3 fruit fly cellular contexts compared by ENCODE assay signal in genomic region chrX:18800167-18800566, dm6.
TF ChIP-seq lines count a peak whose summit lies in the region.

No protein-coding gene starts in this region.

- TF ChIP-seq CTCF in whole organism, embryonic (GFP tag; optimal IDR thresholded peaks at IDR 0.05; lab: Kevin White, UChicago) = no peak

TF ChIP-seq in whole organism, embryonic, 481 proteins besides CTCF, POLR2A, EP300 and RAD21:
- TF ChIP-seq sens (GFP tag; lab: Kevin White, UChicago) (peak; percentile 82), dmrt11E (tag; optimal IDR thresholded peaks at IDR 0.05; lab: Kevin White, UChicago) (peak; percentile 1), Usf (GFP tag; optimal IDR thresholded peaks at IDR 0.05; lab: Kevin White, UChicago) (no peak), CG10979 (tag; optimal IDR thresholded peaks at IDR 0.05; lab: Kevin White, UChicago) (peak; percentile 4), bsh (GFP tag; optimal IDR thresholded peaks at IDR 0.05; lab: Kevin White, UChicago) (peak in 1 of 2 experiments; percentile 65), sqz (GFP tag; optimal IDR thresholded peaks at IDR 0.05; lab: Kevin White, UChicago) (peak; percentile 34), CG14667 (GFP tag; IDR thresholded peaks at IDR 0.05; lab: Robert Waterston, UW) (no peak), ftz-f1 (GFP tag; optimal IDR thresholded peaks at IDR 0.05; lab: Kevin White, UChicago) (no peak), Drgx (GFP tag; IDR thresholded peaks at IDR 0.05; lab: Robert Waterston, UW) (peak; percentile 57; the same call in 1 of the 2 replicates), lab (GFP tag; optimal IDR thresholded peaks at IDR 0.05; lab: Kevin White, UChicago) (no peak), Xrp1 (GFP tag; IDR thresholded peaks at IDR 0.05; lab: Robert Waterston, UW) (no peak), D19A (tag; optimal IDR thresholded peaks at IDR 0.05; lab: Kevin White, UChicago) (peak; percentile 95)
TF ChIP-seq in whole organism, embryonic: peak in this region for 7.

TF ChIP-seq in whole organism, prepupa, 60 proteins besides CTCF, POLR2A, EP300 and RAD21:
- TF ChIP-seq acj6 (GFP tag; optimal IDR thresholded peaks at IDR 0.05; lab: Kevin White, UChicago) (peak; percentile 28), spab (GFP tag; optimal IDR thresholded peaks at IDR 0.05; lab: Kevin White, UChicago) (peak; percentile 42), CG3032 (tag; optimal IDR thresholded peaks at IDR 0.05; lab: Kevin White, UChicago) (peak; percentile 63), Eip78C (GFP tag; lab: Kevin White, UChicago) (peak; percentile 76), CG3919 (GFP tag; optimal IDR thresholded peaks at IDR 0.05; lab: Kevin White, UChicago) (peak; percentile 49), CG6163 (GFP tag; IDR thresholded peaks at IDR 0.05; lab: Robert Waterston, UW) (peak; percentile 30; the same call in 1 of the 3 replicates), CG11762 (GFP tag; optimal IDR thresholded peaks at IDR 0.05; lab: Kevin White, UChicago; ENCODE audit: insufficient read depth) (no peak), dsx (GFP tag; optimal IDR thresholded peaks at IDR 0.05; lab: Kevin White, UChicago; ENCODE audit: poor library complexity, severe bottlenecking) (peak; percentile 36), lz (GFP tag; optimal IDR thresholded peaks at IDR 0.05; lab: Kevin White, UChicago) (no peak), CG10669 (GFP tag; optimal IDR thresholded peaks at IDR 0.05; lab: Kevin White, UChicago) (peak; percentile 38), eg (GFP tag; IDR thresholded peaks at IDR 0.05; lab: Robert Waterston, UW) (0 out of 3 replicates have a peak, but pooled peaks have one; percentile 17), pdm3 (GFP tag; optimal IDR thresholded peaks at IDR 0.05; lab: Kevin White, UChicago) (peak; percentile 37), fd59A (GFP tag; optimal IDR thresholded peaks at IDR 0.05; lab: Kevin White, UChicago) (peak; percentile 42), topi (GFP tag; optimal IDR thresholded peaks at IDR 0.05; lab: Kevin White, UChicago) (no peak), CG10631 (GFP tag; optimal IDR thresholded peaks at IDR 0.05; lab: Kevin White, UChicago) (peak; percentile 67), CG8119 (GFP tag; IDR thresholded peaks at IDR 0.05; lab: Robert Waterston, UW) (peak; percentile 65), Lpt (GFP tag; optimal IDR thresholded peaks at IDR 0.05; lab: Kevin White, UChicago) (peak; percentile 36), net (GFP tag; optimal IDR thresholded peaks at IDR 0.05; lab: Kevin White, UChicago) (peak; percentile 20), CG6808 (GFP tag; optimal IDR thresholded peaks at IDR 0.05; lab: Kevin White, UChicago) (peak; percentile 46), CG6276 (GFP tag; optimal IDR thresholded peaks at IDR 0.05; lab: Kevin White, UChicago) (peak; percentile 34), Gug (GFP tag; IDR thresholded peaks at IDR 0.05; lab: Robert Waterston, UW) (0 out of 2 replicates have a peak, but pooled peaks have one; percentile 21), salr (GFP tag; optimal IDR thresholded peaks at IDR 0.05; lab: Kevin White, UChicago) (peak; percentile 17 to 52), CG32006 (GFP tag; optimal IDR thresholded peaks at IDR 0.05; lab: Kevin White, UChicago) (peak; percentile 60), CG6792 (GFP tag; optimal IDR thresholded peaks at IDR 0.05; lab: Kevin White, UChicago) (no peak), CG15336 (GFP tag; IDR thresholded peaks at IDR 0.05; lab: Robert Waterston, UW) (peak; percentile 60), fd85E (GFP tag; optimal IDR thresholded peaks at IDR 0.05; lab: Kevin White, UChicago) (no peak), CG8319 (GFP tag; optimal IDR thresholded peaks at IDR 0.05; lab: Kevin White, UChicago) (no peak), CG11294 (GFP tag; IDR thresholded peaks at IDR 0.05; lab: Robert Waterston, UW) (no peak), Eip75B (GFP tag; optimal IDR thresholded peaks at IDR 0.05; lab: Kevin White, UChicago) (peak; percentile 51), CG1621 (tag; optimal IDR thresholded peaks at IDR 0.05; lab: Kevin White, UChicago) (peak; percentile 11), achi (GFP tag; optimal IDR thresholded peaks at IDR 0.05; lab: Kevin White, UChicago) (peak; percentile 51), Ets96B (tag; optimal IDR thresholded peaks at IDR 0.05; lab: Kevin White, UChicago) (peak; percentile 49), Sox14 (GFP tag; optimal IDR thresholded peaks at IDR 0.05; lab: Kevin White, UChicago) (peak; percentile 56)

TF ChIP-seq in whole organism, pupa, 21 proteins besides CTCF, POLR2A, EP300 and RAD21:
- peak; percentile 59 for TF ChIP-seq CG8159 (tag; optimal IDR thresholded peaks at IDR 0.05; lab: Kevin White, UChicago)
- peak; percentile 29; the same call in 1 of the 2 replicates for TF ChIP-seq CG12605 (GFP tag; IDR thresholded peaks at IDR 0.05; lab: Robert Waterston, UW)
- peak; percentile 65 for TF ChIP-seq CG34367 (tag; optimal IDR thresholded peaks at IDR 0.05; lab: Kevin White, UChicago)
- TF ChIP-seq gl (tag; optimal IDR thresholded peaks at IDR 0.05; lab: Kevin White, UChicago) = peak; percentile 14
- no peak for TF ChIP-seq Snoo (tag; optimal IDR thresholded peaks at IDR 0.05; lab: Kevin White, UChicago)
- TF ChIP-seq CG9948 (tag; optimal IDR thresholded peaks at IDR 0.05; lab: Kevin White, UChicago) = peak; percentile 81
- peak; percentile 85 for TF ChIP-seq CG14655 (GFP tag; optimal IDR thresholded peaks at IDR 0.05; lab: Kevin White, UChicago)
- peak; percentile 58 for TF ChIP-seq CG4496 (GFP tag; IDR thresholded peaks at IDR 0.05; lab: Robert Waterston, UW)
- TF ChIP-seq CG13204 (GFP tag; optimal IDR thresholded peaks at IDR 0.05; lab: Kevin White, UChicago) = no peak
- peak; percentile 50 for TF ChIP-seq Pif1B (GFP tag; optimal IDR thresholded peaks at IDR 0.05; lab: Kevin White, UChicago)
- peak; percentile 68 for TF ChIP-seq CG17806 (tag; optimal IDR thresholded peaks at IDR 0.05; lab: Kevin White, UChicago)
- no peak for TF ChIP-seq CG32121 (GFP tag; IDR thresholded peaks at IDR 0.05; lab: Robert Waterston, UW)
- TF ChIP-seq fd96Ca (GFP tag; IDR thresholded peaks at IDR 0.05; lab: Robert Waterston, UW) = peak; percentile 13; the same call in 1 of the 3 replicates
- peak; percentile 52 for TF ChIP-seq CG15710 (tag; optimal IDR thresholded peaks at IDR 0.05; lab: Kevin White, UChicago)
- peak; percentile 74 for TF ChIP-seq CG8301 (tag; optimal IDR thresholded peaks at IDR 0.05; lab: Kevin White, UChicago)
- peak; percentile 57 for TF ChIP-seq Pif1A (GFP tag; optimal IDR thresholded peaks at IDR 0.05; lab: Kevin White, UChicago)

Comparison
In these comparisons a context has a peak if more than half of its experiments do, and no peak if none do; other contexts are left out.
1. Of the 7 proteins assayed by ChIP-seq in both whole organism, embryonic and whole organism, prepupa: peak only in whole organism, embryonic: none; only in whole organism, prepupa: Gug and Lpt; in both: none; in neither: 5.